Fruit fly (Drosophila melanogaster) whole organism, prepupa: ENCODE results near the gene nanos.
A peak's percentile ranks its signal among the peaks of the same experiment; 100 is the strongest.

Source experiments
- CG10631 ChIP-seq: fragments of 200-800 bp; sonication (Bioruptor generic); optimal IDR thresholded peaks from 2 replicates; lab custom pipeline; 2016; ENCODE audit warnings: missing biosample characterization, missing genetic modification characterization
- CG11294 ChIP-seq: fragments of 200-800 bp; sonication (Bioruptor generic); IDR thresholded peaks from 2 replicates; pipeline ENCODE4 v1.3.6; 2022; ENCODE audit warnings: missing biosample characterization, missing genetic modification characterization
- CG15336 ChIP-seq: fragments of 200-800 bp; sonication (Bioruptor generic); IDR thresholded peaks from 2 replicates; pipeline ENCODE4 v1.3.6; 2022; ENCODE audit warnings: missing biosample characterization, missing genetic modification characterization
- CG16779 ChIP-seq: fragments of 200-800 bp; sonication (Bioruptor generic); optimal IDR thresholded peaks from 3 replicates; lab custom pipeline; 2017; ENCODE audit warnings: missing biosample characterization, mild to moderate bottlenecking, missing genetic modification characterization
- CG4318 ChIP-seq: fragments of 200-800 bp; sonication (Bioruptor generic); optimal IDR thresholded peaks from 3 replicates; lab custom pipeline; 2017; ENCODE audit warnings: missing biosample characterization, mild to moderate bottlenecking, missing genetic modification characterization
- CG7368 ChIP-seq: fragments of 200-800 bp; sonication (Bioruptor generic); optimal IDR thresholded peaks from 3 replicates; lab custom pipeline; 2016; ENCODE audit warnings: missing biosample characterization, missing genetic modification characterization
- Ets21C ChIP-seq: fragments of 200-800 bp; sonication (Bioruptor generic); optimal IDR thresholded peaks from 3 replicates; lab custom pipeline; 2016; ENCODE audit warnings: missing biosample characterization, missing genetic modification characterization
- Ets96B ChIP-seq: fragments of 200-800 bp; optimal IDR thresholded peaks from 2 replicates; lab custom pipeline; 2019; ENCODE audit warnings: missing biosample characterization, mild to moderate bottlenecking, missing genetic modification characterization, moderate library complexity
- Gug ChIP-seq: fragments of 200-800 bp; sonication (Bioruptor generic); IDR thresholded peaks from 2 replicates; pipeline ENCODE4 v1.3.6; 2022; ENCODE audit warnings: missing biosample characterization, missing genetic modification characterization
- Sox14 ChIP-seq: fragments of 200-800 bp; sonication (Bioruptor generic); optimal IDR thresholded peaks from 3 replicates; lab custom pipeline; 2016; ENCODE audit warnings: missing biosample characterization, missing genetic modification characterization
- Sox15 ChIP-seq: fragments of 200-800 bp; sonication (Bioruptor generic); optimal IDR thresholded peaks from 3 replicates; lab custom pipeline; 2016; ENCODE audit warnings: missing biosample characterization, missing genetic modification characterization
- achi ChIP-seq: fragments of 200-800 bp; sonication (Bioruptor generic); optimal IDR thresholded peaks from 3 replicates; lab custom pipeline; 2016; ENCODE audit warnings: missing biosample characterization, missing genetic modification characterization
- acj6 ChIP-seq: fragments of 200-800 bp; sonication (Bioruptor generic); optimal IDR thresholded peaks from 3 replicates; lab custom pipeline; 2016; ENCODE audit warnings: missing biosample characterization, missing genetic modification characterization
- cyc ChIP-seq: fragments of 200-800 bp; sonication (Bioruptor generic); optimal IDR thresholded peaks from 3 replicates; lab custom pipeline; 2016; ENCODE audit warnings: missing biosample characterization, missing genetic modification characterization
- dsx ChIP-seq: fragments of 200-800 bp; optimal IDR thresholded peaks from 3 replicates; lab custom pipeline; 2019; ENCODE audit warnings: missing biosample characterization, mild to moderate bottlenecking, missing genetic modification characterization, moderate library complexity; ENCODE audit not compliant: poor library complexity, severe bottlenecking
- esn ChIP-seq: fragments of 200-800 bp; sonication (Bioruptor generic); optimal IDR thresholded peaks from 2 replicates; lab custom pipeline; 2016; ENCODE audit warnings: missing biosample characterization, mild to moderate bottlenecking, missing genetic modification characterization, moderate library complexity
- fkh ChIP-seq: fragments of 200-800 bp; sonication (Bioruptor generic); optimal IDR thresholded peaks from 3 replicates; lab custom pipeline; 2017; ENCODE audit warnings: missing biosample characterization, mild to moderate bottlenecking, missing genetic modification characterization, moderate library complexity
- lz ChIP-seq: fragments of 200-800 bp; sonication (Bioruptor generic); optimal IDR thresholded peaks from 3 replicates; lab custom pipeline; 2016; ENCODE audit warnings: missing biosample characterization, missing genetic modification characterization
- pdm3 ChIP-seq: fragments of 200-800 bp; sonication (Bioruptor generic); optimal IDR thresholded peaks from 3 replicates; lab custom pipeline; 2016; ENCODE audit warnings: missing biosample characterization, missing genetic modification characterization
- salr ChIP-seq, 2 experiments: fragments of 200-800 bp; sonication (Bioruptor generic); optimal IDR thresholded peaks; 3 replicates each; lab custom pipeline; 2016 to 2018; ENCODE audit warnings: missing biosample characterization in 2 of 2, missing genetic modification characterization in 2 of 2, mild to moderate bottlenecking in 1 of 2
- ss ChIP-seq, 2 experiments: fragments of 200-800 bp; sonication (Bioruptor generic); optimal IDR thresholded peaks; 2 replicates in 1 of 2; 3 replicates in 1 of 2; lab custom pipeline; 2017 to 2018; ENCODE audit warnings: mild to moderate bottlenecking in 2 of 2, missing biosample characterization in 2 of 2, missing genetic modification characterization in 2 of 2, moderate library complexity in 1 of 2
- svp ChIP-seq: fragments of 200-800 bp; sonication (Bioruptor generic); peaks from one replicate; lab custom pipeline; 2016; ENCODE audit warnings: missing biosample characterization, missing genetic modification characterization

nanos gene

DNA sequence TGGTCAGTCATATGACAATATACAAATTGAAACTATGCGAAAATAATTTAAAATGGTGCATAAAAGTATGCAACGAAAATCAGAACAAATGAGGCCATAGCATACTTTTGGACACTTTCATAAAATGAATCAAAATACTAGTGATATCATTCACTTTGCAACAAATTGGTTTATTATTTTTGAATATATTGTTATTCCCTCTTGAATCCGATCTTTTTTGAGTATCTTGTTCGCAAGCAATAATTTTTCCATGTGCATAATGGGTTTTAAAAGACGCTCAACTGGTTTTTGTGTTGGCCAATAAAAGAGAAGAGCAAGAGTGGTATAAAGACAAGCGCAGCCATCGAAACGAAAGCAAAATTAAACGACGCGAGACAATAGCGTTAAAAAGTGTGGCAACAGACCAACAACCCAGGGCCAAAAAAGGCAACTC is 30.7 kb downstream of the nanos start (continued):
- peak; percentile 55 for TF ChIP-seq CG16779 (tag; lab: Kevin White, UChicago)
- TF ChIP-seq fkh (GFP tag; lab: Kevin White, UChicago) = no peak
- peak; percentile 85 for TF ChIP-seq acj6 (GFP tag; lab: Kevin White, UChicago)
- peak; percentile 84 for TF ChIP-seq lz (GFP tag; lab: Kevin White, UChicago)
- TF ChIP-seq Sox15 (GFP tag; lab: Kevin White, UChicago) = peak; percentile 74
- TF ChIP-seq Ets96B = peak; percentile 64
- peak; percentile 79 for TF ChIP-seq achi (GFP tag; lab: Kevin White, UChicago)
- no peak for TF ChIP-seq CG11294
- peak; percentile 49 for TF ChIP-seq dsx (GFP tag; lab: Kevin White, UChicago)
- peak; percentile 77 for TF ChIP-seq cyc (GFP tag; lab: Kevin White, UChicago)
- TF ChIP-seq CG4318 (GFP tag; lab: Kevin White, UChicago) = peak; percentile 80
- peak; percentile 86 for TF ChIP-seq pdm3 (GFP tag; lab: Kevin White, UChicago)
- peak; percentile 83 for TF ChIP-seq svp (GFP tag; lab: Kevin White, UChicago)
- TF ChIP-seq esn (GFP tag; lab: Kevin White, UChicago) = peak; percentile 91
- peak in 1 of 2 experiments; percentile 82 for TF ChIP-seq ss (GFP tag; optimal IDR thresholded peaks at IDR 0.05; lab: Kevin White, UChicago)
- peak; percentile 75 to 89 for TF ChIP-seq salr (GFP tag; optimal IDR thresholded peaks at IDR 0.05; lab: Kevin White, UChicago)
- peak; percentile 79 for TF ChIP-seq CG10631 (GFP tag; lab: Kevin White, UChicago)
- TF ChIP-seq Sox14 (GFP tag; lab: Kevin White, UChicago) = peak; percentile 89
- peak; percentile 74 for TF ChIP-seq CG15336 (GFP tag; lab: Robert Waterston, UW)
- no peak for TF ChIP-seq Gug (GFP tag; lab: Robert Waterston, UW)
- peak; percentile 64 for TF ChIP-seq Ets21C (GFP tag; lab: Kevin White, UChicago)

DNA sequence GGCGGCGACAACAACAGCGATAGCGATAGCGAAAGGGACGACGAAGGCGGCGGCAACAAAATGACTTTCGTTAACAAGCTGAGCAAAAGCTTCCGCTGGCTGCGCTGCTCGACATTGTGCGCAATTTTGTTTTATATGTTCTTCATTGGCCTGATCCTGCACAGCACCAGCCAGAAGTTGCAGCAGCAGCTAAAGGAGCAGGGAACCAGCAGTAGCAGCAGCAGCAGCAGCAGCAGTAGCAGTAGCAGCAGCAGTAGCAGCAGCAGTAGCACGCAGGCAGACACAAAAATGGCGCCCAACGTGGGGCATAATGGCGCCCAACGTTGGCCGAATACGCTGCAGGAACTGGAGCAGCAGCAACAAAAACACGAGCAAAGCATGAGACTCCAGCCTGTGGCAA is 33.0 kb downstream of the nanos start:
- no peak for TF ChIP-seq CG7368 (GFP tag; lab: Kevin White, UChicago)
- TF ChIP-seq, all 60 proteins: peak for 0
